Worm (Caenorhabditis elegans): ENCODE measurements around the gene C05D12.2.

DNA sequence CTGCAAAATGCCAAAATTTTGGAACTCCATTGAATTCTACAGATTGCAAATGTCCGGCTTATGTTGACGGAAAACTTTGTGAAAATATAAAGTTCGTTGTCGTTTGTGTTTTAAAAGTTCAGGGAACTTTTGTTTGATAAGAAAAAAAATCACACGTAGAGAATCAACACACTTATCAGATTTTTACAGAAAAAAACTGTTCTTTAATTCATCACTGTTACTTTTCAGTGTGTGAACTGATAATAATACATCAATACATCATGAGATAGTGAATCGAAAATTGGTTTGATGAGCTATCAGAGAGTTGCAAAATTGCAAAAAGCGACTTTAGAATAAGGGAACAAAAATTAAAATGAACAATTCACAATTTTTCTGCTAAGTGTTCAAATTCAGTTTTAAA, 377 bp downstream of the C05D12.2 start:
- no peak for TF ChIP-seq egl-27 (tag; optimal IDR thresholded peaks at IDR 0.05)
- TF ChIP-seq pag-3 (tag; optimal IDR thresholded peaks at IDR 0.05; ENCODE audit: borderline replicate concordance, insufficient read depth), result no peak
- no peak for TF ChIP-seq nhr-76 (tag; optimal IDR thresholded peaks at IDR 0.05)

All from whole organism, L1 larva.